Worm (Caenorhabditis elegans) whole organism, L1 larva: ENCODE results near the gene Y46G5A.34.

Experiments used
- ama-1 ChIP-seq: fragments of 150-350 bp; optimal IDR thresholded peaks from 2 replicates; lab custom pipeline; 2014
- ceh-82 ChIP-seq, 3 experiments: fragments of 150-350 bp in 1 of 3; sonication (generic microtip) in 2 of 3; optimal IDR thresholded peaks; 2 replicates each; lab custom pipeline; 2014 to 2017; ENCODE audit warnings: missing biosample characterization in 3 of 3, missing genetic modification characterization in 3 of 3
- efl-1 ChIP-seq, 4 experiments: fragments of 150-350 bp; optimal IDR thresholded peaks in 3 of 4; peaks in 1 of 4; 1 replicate in 1 of 4; 2 replicates in 3 of 4; lab custom pipeline; 2014; ENCODE audit warnings: missing biosample characterization in 2 of 4, missing genetic modification characterization in 2 of 4, missing genetic modification reagents in 2 of 4
- efl-3 ChIP-seq: fragments of 200-800 bp; sonication (Bioruptor generic); optimal IDR thresholded peaks from 2 replicates; lab custom pipeline; 2018; ENCODE audit warnings: mild to moderate bottlenecking, missing genetic modification characterization, missing compliant biosample characterization
- egl-27 ChIP-seq, 2 experiments: fragments of 150-350 bp in 1 of 2; sonication (generic microtip); optimal IDR thresholded peaks; 3 replicates each; lab custom pipeline; 2017 to 2018; ENCODE audit warnings: missing biosample characterization in 2 of 2, missing genetic modification characterization in 2 of 2, missing genetic modification reagents in 2 of 2
- elt-3 ChIP-seq, 6 experiments: fragments of 150-350 bp in 1 of 6; sonication (generic microtip); optimal IDR thresholded peaks; 2 replicates each; lab custom pipeline; 2017 to 2018; ENCODE audit warnings: missing biosample characterization in 6 of 6, missing genetic modification characterization in 6 of 6, inconsistent platforms in 1 of 6
- fkh-10 ChIP-seq: sonication (generic microtip); optimal IDR thresholded peaks from 2 replicates; lab custom pipeline; 2017; ENCODE audit warnings: missing biosample characterization, missing genetic modification reagents, missing genetic modification characterization
- nhr-28 ChIP-seq: fragments of 150-350 bp; optimal IDR thresholded peaks from 2 replicates; lab custom pipeline; 2014; ENCODE audit warnings: missing biosample characterization, missing genetic modification characterization
- unc-130 ChIP-seq: fragments of 150-350 bp; optimal IDR thresholded peaks from 2 replicates; lab custom pipeline; 2017; ENCODE audit warnings: missing biosample characterization, missing genetic modification characterization, inconsistent platforms

DNA sequence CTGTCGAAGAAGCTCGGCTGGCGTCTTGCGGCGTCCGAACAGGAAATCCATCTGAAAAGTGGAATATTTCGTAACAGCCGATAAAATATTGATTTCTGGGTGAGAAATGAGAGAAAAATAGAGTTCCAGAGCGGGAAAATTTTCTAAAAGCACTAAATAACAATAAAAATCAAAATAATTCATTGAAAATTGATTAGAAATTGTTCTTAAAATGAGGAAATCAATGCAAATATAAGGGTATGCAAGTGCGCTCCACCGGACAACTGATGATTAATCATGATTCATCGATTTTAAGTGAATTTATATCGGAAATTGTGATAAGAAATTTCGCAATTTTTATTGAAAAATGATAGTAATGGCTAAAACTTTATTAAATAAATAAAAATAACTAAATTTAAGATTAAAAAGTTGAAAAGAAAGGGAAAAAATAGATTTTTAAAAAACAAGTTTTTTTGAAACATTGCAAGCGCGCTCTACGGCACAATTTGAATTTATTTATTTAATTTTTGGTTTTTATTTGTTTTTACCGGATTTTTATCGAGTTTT, 8.2 kb upstream of the Y46G5A.34 start, which contains the start of the genes vps-2 and tiar-2:
- TF ChIP-seq ceh-82 (tag; optimal IDR thresholded peaks at IDR 0.05; lab: Kevin White, UChicago) (peak in 1 of 3 experiments; percentile 27), egl-27 (tag; optimal IDR thresholded peaks at IDR 0.05; lab: Kevin White, UChicago) (no peak), efl-1 (optimal IDR thresholded peaks at IDR 0.05; lab: Kevin White, UChicago) (peak; percentile 57 to 67), efl-1 (GFP tag; optimal IDR thresholded peaks at IDR 0.05 in 1 of 2; lab: Kevin White, UChicago) (peak; percentile 65 to 94), ama-1 (lab: Kevin White, UChicago) (no peak), fkh-10 (GFP tag; lab: Kevin White, UChicago) (no peak), elt-3 (tag; optimal IDR thresholded peaks at IDR 0.05; lab: Kevin White, UChicago) (peak in 1 of 6 experiments; percentile 8), efl-3 (GFP tag; lab: Kevin White, UChicago) (no peak), unc-130 (no peak), nhr-28 (tag; lab: Kevin White, UChicago) (no peak)
